Worm (Caenorhabditis elegans) whole organism, late embryonic: ENCODE results near the gene dpy-17.

Source experiments
- C08G9.2 ChIP-seq: sonication (generic microtip); optimal IDR thresholded peaks from 2 replicates; lab custom pipeline; 2016; ENCODE audit warnings: mild to moderate bottlenecking, missing genetic modification characterization, moderate library complexity, missing compliant biosample characterization
- K02D7.2 ChIP-seq: sonication (generic microtip); optimal IDR thresholded peaks from 2 replicates; lab custom pipeline; 2017; ENCODE audit warnings: mild to moderate bottlenecking, missing genetic modification characterization, missing compliant biosample characterization
- K09A11.1 ChIP-seq: sonication (generic microtip); optimal IDR thresholded peaks from 2 replicates; lab custom pipeline; 2017; ENCODE audit warnings: antibody characterized with exemption, mild to moderate bottlenecking, missing genetic modification characterization, missing compliant biosample characterization; ENCODE audit not compliant: insufficient read depth
- ceh-14 ChIP-seq: sonication (generic microtip); optimal IDR thresholded peaks from 2 replicates; lab custom pipeline; 2016; ENCODE audit warnings: missing genotype, missing genetic modification characterization, missing compliant biosample characterization
- ceh-2 ChIP-seq: sonication (generic microtip); optimal IDR thresholded peaks from 2 replicates; lab custom pipeline; 2016; ENCODE audit warnings: missing genotype, missing genetic modification characterization, missing compliant biosample characterization
- ceh-30 ChIP-seq: fragments of 150-350 bp; optimal IDR thresholded peaks from 2 replicates; lab custom pipeline; 2014; ENCODE audit warnings: missing biosample characterization, missing genetic modification characterization
- ceh-34 ChIP-seq: sonication (generic microtip); optimal IDR thresholded peaks from 2 replicates; lab custom pipeline; 2016; ENCODE audit warnings: mild to moderate bottlenecking, missing genetic modification characterization, missing compliant biosample characterization
- ceh-45 ChIP-seq: fragments of 200-800 bp; sonication (Bioruptor generic); IDR thresholded peaks from 2 replicates; pipeline ENCODE4 v1.3.6; 2022; ENCODE audit warnings: missing genetic modification reagents, missing genetic modification characterization, missing compliant biosample characterization
- ceh-48 ChIP-seq: sonication (generic microtip); optimal IDR thresholded peaks from 2 replicates; lab custom pipeline; 2016; ENCODE audit warnings: missing genetic modification characterization, inconsistent platforms, missing compliant biosample characterization
- ceh-6 ChIP-seq: fragments of 200-800 bp; sonication (Bioruptor generic); optimal IDR thresholded peaks from 2 replicates; lab custom pipeline; 2018; ENCODE audit warnings: mild to moderate bottlenecking, missing genetic modification characterization, missing compliant biosample characterization
- dmd-4 ChIP-seq: sonication (generic microtip); optimal IDR thresholded peaks from 2 replicates; lab custom pipeline; 2016; ENCODE audit warnings: borderline replicate concordance, missing genetic modification characterization, missing compliant biosample characterization
- dve-1 ChIP-seq: sonication (generic microtip); optimal IDR thresholded peaks from 2 replicates; lab custom pipeline; 2017; ENCODE audit warnings: antibody characterized with exemption, mild to moderate bottlenecking, missing genetic modification characterization, missing compliant biosample characterization
- elt-2 ChIP-seq: sonication (generic microtip); optimal IDR thresholded peaks from 2 replicates; lab custom pipeline; 2016; ENCODE audit warnings: missing genetic modification reagents, missing genetic modification characterization, missing compliant biosample characterization
- elt-4 ChIP-seq: sonication (generic microtip); optimal IDR thresholded peaks from 2 replicates; lab custom pipeline; 2016; ENCODE audit warnings: missing genetic modification characterization, missing compliant biosample characterization
- ets-4 ChIP-seq: sonication (generic microtip); optimal IDR thresholded peaks from 2 replicates; lab custom pipeline; 2016; ENCODE audit warnings: missing genetic modification characterization, missing compliant biosample characterization
- fax-1 ChIP-seq: sonication (generic microtip); optimal IDR thresholded peaks from 2 replicates; lab custom pipeline; 2016; ENCODE audit warnings: missing genotype, missing genetic modification characterization, missing compliant biosample characterization
- fkh-10 ChIP-seq: fragments of 150-350 bp; optimal IDR thresholded peaks from 2 replicates; lab custom pipeline; 2014; ENCODE audit warnings: missing biosample characterization, missing genetic modification reagents, missing genetic modification characterization
- gmeb-2 ChIP-seq: sonication (generic microtip); optimal IDR thresholded peaks from 2 replicates; lab custom pipeline; 2016; ENCODE audit warnings: missing genetic modification characterization, inconsistent platforms, missing compliant biosample characterization
- hlh-15 ChIP-seq: sonication (generic microtip); optimal IDR thresholded peaks from 2 replicates; lab custom pipeline; 2016; ENCODE audit warnings: missing genetic modification characterization, missing compliant biosample characterization
- lim-6 ChIP-seq: sonication (generic microtip); optimal IDR thresholded peaks from 2 replicates; lab custom pipeline; 2016; ENCODE audit warnings: missing genetic modification characterization, missing compliant biosample characterization
- madf-2 ChIP-seq: sonication (generic microtip); optimal IDR thresholded peaks from 2 replicates; lab custom pipeline; 2017; ENCODE audit warnings: missing genetic modification characterization, missing compliant biosample characterization
- mec-3 ChIP-seq: sonication (generic microtip); optimal IDR thresholded peaks from 2 replicates; lab custom pipeline; 2016; ENCODE audit warnings: borderline replicate concordance, missing genetic modification characterization, missing compliant biosample characterization
- nfya-1 ChIP-seq: sonication (generic microtip); optimal IDR thresholded peaks from 2 replicates; lab custom pipeline; 2017; ENCODE audit warnings: missing genetic modification characterization, mild to moderate bottlenecking, missing compliant biosample characterization, antibody characterized with exemption, moderate library complexity
- nhr-232 ChIP-seq: sonication (generic microtip); optimal IDR thresholded peaks from 2 replicates; lab custom pipeline; 2016; ENCODE audit warnings: missing genetic modification characterization, missing compliant biosample characterization
- odd-2 ChIP-seq: sonication (generic microtip); optimal IDR thresholded peaks from 2 replicates; lab custom pipeline; 2017; ENCODE audit warnings: antibody characterized with exemption, mild to moderate bottlenecking, missing genetic modification characterization, missing compliant biosample characterization
- pag-3 ChIP-seq: sonication (generic microtip); optimal IDR thresholded peaks from 2 replicates; lab custom pipeline; 2016; ENCODE audit warnings: missing compliant biosample characterization, missing genetic modification characterization, borderline replicate concordance
- pat-9 ChIP-seq: fragments of 200-800 bp; sonication (Bioruptor generic); optimal IDR thresholded peaks from 2 replicates; lab custom pipeline; 2018; ENCODE audit warnings: mild to moderate bottlenecking, missing genetic modification characterization, moderate library complexity, missing compliant biosample characterization
- pqm-1 ChIP-seq: sonication (generic microtip); optimal IDR thresholded peaks from 2 replicates; lab custom pipeline; 2016; ENCODE audit warnings: missing genetic modification characterization, missing compliant biosample characterization
- pros-1 ChIP-seq: fragments of 150-350 bp; optimal IDR thresholded peaks from 2 replicates; lab custom pipeline; 2014; ENCODE audit warnings: missing biosample characterization, missing genetic modification reagents, missing genetic modification characterization
- ref-2 ChIP-seq: sonication (generic microtip); optimal IDR thresholded peaks from 2 replicates; lab custom pipeline; 2016; ENCODE audit warnings: missing genetic modification characterization, missing compliant biosample characterization
- rnt-1 ChIP-seq: sonication (generic microtip); optimal IDR thresholded peaks from 2 replicates; lab custom pipeline; 2016; ENCODE audit warnings: missing genetic modification characterization, missing compliant biosample characterization
- sdc-2 ChIP-seq: sonication (generic microtip); optimal IDR thresholded peaks from 2 replicates; lab custom pipeline; 2016; ENCODE audit warnings: missing genotype, missing genetic modification characterization, missing compliant biosample characterization
- sox-2 ChIP-seq: fragments of 200-800 bp; sonication (Bioruptor generic); IDR thresholded peaks from 2 replicates; pipeline ENCODE4 v1.3.6; 2022; ENCODE audit warnings: missing genetic modification reagents, missing genetic modification characterization, missing compliant biosample characterization
- tbx-7 ChIP-seq: sonication (generic microtip); optimal IDR thresholded peaks from 2 replicates; lab custom pipeline; 2016; ENCODE audit warnings: missing genotype, missing genetic modification characterization, missing compliant biosample characterization
- ttx-3 ChIP-seq: sonication (generic microtip); optimal IDR thresholded peaks from 2 replicates; lab custom pipeline; 2016; ENCODE audit warnings: missing genetic modification reagents, missing genetic modification characterization, missing compliant biosample characterization
- unc-3 ChIP-seq, 2 experiments: fragments of 200-800 bp in 1 of 2; sonication (Bioruptor generic) in 1 of 2; sonication (generic microtip) in 1 of 2; conservative IDR thresholded peaks in 1 of 2; optimal IDR thresholded peaks in 1 of 2; 2 replicates each; pipeline versions ENCODE4 v1.3.6 to Lab custom; 2016 to 2022; ENCODE audit warnings: missing compliant biosample characterization in 2 of 2, missing genetic modification characterization in 2 of 2, missing genetic modification reagents in 1 of 2
- unc-86 ChIP-seq: sonication (generic microtip); optimal IDR thresholded peaks from 2 replicates; lab custom pipeline; 2016; ENCODE audit warnings: missing genetic modification characterization, missing compliant biosample characterization
- zip-5 ChIP-seq: sonication (generic microtip); optimal IDR thresholded peaks from 2 replicates; lab custom pipeline; 2016; ENCODE audit warnings: missing genetic modification characterization, missing compliant biosample characterization
- ztf-16 ChIP-seq: sonication (generic microtip); optimal IDR thresholded peaks from 2 replicates; lab custom pipeline; 2017; ENCODE audit warnings: missing genetic modification characterization, missing compliant biosample characterization

Gene dpy-17

ce11 chrIII:5068675-5069233, 38.4 kb upstream of the dpy-17 start, which contains the start of the genes C45G9.11 and C45G9.2 (continued):
- TF ChIP-seq fax-1 (peak; percentile 19), ceh-2 (tag; lab: Kevin White, UChicago) (peak; percentile 91), ets-4 (peak; percentile 99), elt-2 (tag; lab: Kevin White, UChicago) (peak; percentile 41)

DNA sequence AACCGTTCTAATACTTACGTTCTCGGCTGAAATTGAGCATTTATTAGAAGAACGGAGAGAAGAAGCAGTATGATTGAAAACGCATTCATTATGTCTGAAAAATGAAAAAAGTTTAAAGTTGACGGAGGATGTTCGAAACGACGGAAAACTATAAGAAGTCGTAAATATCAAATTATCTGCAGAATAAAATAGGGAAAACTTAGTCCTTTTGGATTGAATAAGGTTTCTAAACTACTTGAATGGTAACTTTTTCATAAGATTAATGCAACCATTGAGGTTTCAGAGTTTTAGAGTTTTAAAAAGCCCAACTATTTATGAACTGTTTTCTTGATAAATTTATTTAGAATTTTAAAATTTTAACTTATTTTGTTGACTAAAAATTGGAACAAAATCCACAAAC, 35.6 kb upstream of the dpy-17 start, which contains the start of gene C45G9.12:
TSS of gene C45G9.12 (minus strand) at position 101 of the 400 bp plus-strand sequence.
- TF ChIP-seq elt-4 (no peak), madf-2 (tag; lab: Kevin White, UChicago) (no peak), gmeb-2 (tag; lab: Kevin White, UChicago) (no peak), ref-2 (tag; lab: Kevin White, UChicago) (no peak), mec-3 (no peak), sox-2 (GFP tag; lab: Robert Waterston, UW) (no peak), dmd-4 (no peak), nhr-232 (tag; lab: Kevin White, UChicago) (no peak), ceh-34 (tag; lab: Kevin White, UChicago) (no peak), ztf-16 (no peak), sdc-2 (tag; lab: Kevin White, UChicago) (no peak), unc-86 (tag; lab: Kevin White, UChicago) (no peak), K02D7.2 (tag; lab: Kevin White, UChicago) (no peak), K09A11.1 (tag; lab: Kevin White, UChicago) (no peak), nfya-1 (no peak)
- TF ChIP-seq, all 69 proteins: peak for 0

DNA sequence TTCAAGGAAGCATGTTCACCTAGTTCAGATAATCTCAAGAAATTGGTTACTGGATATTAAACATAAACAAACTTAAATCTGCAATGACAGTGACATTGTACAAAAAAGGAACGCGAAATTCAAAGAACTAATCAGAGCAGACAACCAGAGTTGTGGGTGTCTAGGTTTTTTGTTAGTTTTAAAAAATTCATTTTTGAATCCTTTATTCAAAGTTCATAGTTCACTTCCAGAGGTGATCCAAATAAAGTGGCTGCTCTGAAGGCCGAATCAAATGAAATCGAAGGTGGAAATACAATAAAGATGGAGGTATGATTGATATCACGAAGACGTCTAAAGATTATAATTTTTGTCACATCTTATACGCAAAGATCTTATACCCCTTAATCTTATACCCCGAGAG, 32.7 kb upstream of the dpy-17 start, which contains the start of gene ttbk-6:
TSS of gene ttbk-6 (plus strand) at position 301 of the 400 bp plus-strand sequence.
- no peak for TF ChIP-seq zip-5
- no peak for TF ChIP-seq pros-1 (tag; lab: Kevin White, UChicago)
- TF ChIP-seq fkh-10 (GFP tag; lab: Kevin White, UChicago): no peak
- no peak for TF ChIP-seq pqm-1 (tag; lab: Kevin White, UChicago)
- TF ChIP-seq dve-1 (tag; lab: Kevin White, UChicago): no peak
- TF ChIP-seq rnt-1 (tag; lab: Kevin White, UChicago): no peak
- no peak for TF ChIP-seq C08G9.2 (tag; lab: Kevin White, UChicago)
- no peak for TF ChIP-seq tbx-7 (tag; lab: Kevin White, UChicago)
- no peak for TF ChIP-seq pat-9 (tag; lab: Kevin White, UChicago)
- TF ChIP-seq ceh-6 (GFP tag; lab: Kevin White, UChicago): no peak

DNA sequence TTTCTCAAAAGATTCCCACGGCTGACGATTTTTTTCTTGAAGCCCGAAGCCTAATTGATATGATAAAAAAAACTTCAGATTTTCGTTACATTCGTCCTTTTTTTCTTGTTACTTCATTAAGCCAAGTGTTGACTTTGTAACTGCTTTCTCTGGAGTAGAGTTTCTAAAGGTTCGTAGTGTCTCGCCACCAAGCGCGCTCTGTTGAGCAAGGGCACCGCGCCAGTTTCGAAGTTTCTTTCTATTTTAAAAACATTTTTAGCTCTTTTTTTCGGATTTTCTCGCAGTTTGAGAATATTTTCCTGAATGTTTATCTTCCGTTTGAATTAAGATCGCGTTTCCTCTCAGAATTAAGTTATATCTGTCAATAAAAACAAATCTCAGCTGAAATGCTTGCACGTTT, 30.6 kb upstream of the dpy-17 start:
- TF ChIP-seq hlh-15 (tag; lab: Kevin White, UChicago) (no peak), pqm-1 (tag; lab: Kevin White, UChicago) (no peak), ceh-30 (tag; lab: Kevin White, UChicago) (no peak), pag-3 (tag; lab: Kevin White, UChicago) (no peak), ceh-6 (GFP tag; lab: Kevin White, UChicago) (no peak), elt-4 (no peak), ceh-45 (GFP tag; lab: Robert Waterston, UW) (no peak), unc-86 (tag; lab: Kevin White, UChicago) (no peak), lim-6 (tag; lab: Kevin White, UChicago) (no peak), ets-4 (no peak), unc-3 (GFP tag; conservative IDR thresholded peaks at IDR 0.05; lab: Robert Waterston, UW) (no peak), unc-3 (tag; optimal IDR thresholded peaks at IDR 0.05; lab: Kevin White, UChicago) (no peak), ttx-3 (tag; lab: Kevin White, UChicago) (no peak), ceh-14 (tag; lab: Kevin White, UChicago) (no peak), odd-2 (no peak), ztf-16 (no peak), ref-2 (tag; lab: Kevin White, UChicago) (no peak), ceh-48 (no peak)
- TF ChIP-seq, all 69 proteins: peak for 0
